Fruit fly (Drosophila melanogaster): Measurements from ENCODE around the gene TyrRII.

DNA sequence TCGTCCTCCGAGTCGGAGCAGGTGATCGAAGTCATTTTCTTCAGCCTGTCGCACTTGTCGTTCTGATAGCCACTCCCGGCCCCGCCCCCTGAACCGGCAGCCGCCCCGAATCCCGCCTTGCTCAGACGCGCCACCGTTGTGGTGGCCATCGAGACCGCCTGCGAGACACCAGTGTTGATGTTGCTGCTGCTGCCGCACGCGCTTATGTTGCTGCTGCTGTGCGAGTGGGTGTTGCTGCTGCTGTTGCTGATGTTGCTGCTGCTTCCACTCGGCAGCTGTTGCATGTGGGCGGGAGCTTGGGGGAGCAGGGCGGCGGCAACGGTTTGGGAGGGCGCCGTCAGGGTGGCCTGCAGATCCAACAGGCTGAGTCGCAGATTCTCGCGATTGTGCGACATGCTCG lies 37.5 kb downstream of the TyrRII start:
- TF ChIP-seq pan (optimal IDR thresholded peaks at IDR 0.05) (no peak), Dll (optimal IDR thresholded peaks at IDR 0.05) (no peak), psq (optimal IDR thresholded peaks at IDR 0.05) (no peak), CG8478 (optimal IDR thresholded peaks at IDR 0.05) (no peak)

Data from whole organism.